Worm (Caenorhabditis elegans): ENCODE data around the gene Y39A3A.4.

ce11 chrIII:2111376-2111775, 35.0 kb upstream of the Y39A3A.4 start:
- no peak for TF ChIP-seq tra-4 (tag; optimal IDR thresholded peaks at IDR 0.05)
- no peak for TF ChIP-seq sea-1 (GFP tag; conservative IDR thresholded peaks at IDR 0.05)
- TF ChIP-seq tbx-37 (GFP tag; conservative IDR thresholded peaks at IDR 0.05): no peak
- TF ChIP-seq ama-1 (optimal IDR thresholded peaks at IDR 0.05): no peak
- no peak for TF ChIP-seq scrt-1 (GFP tag; IDR thresholded peaks at IDR 0.05)
- TF ChIP-seq hmbx-1 (tag; optimal IDR thresholded peaks at IDR 0.05): no peak
- no peak for TF ChIP-seq ceh-13 (GFP tag; optimal IDR thresholded peaks at IDR 0.05)

All from whole organism, early embryonic.